Worm (Caenorhabditis elegans) whole organism, L1 larva: ENCODE data around the gene Y56A3A.2.
A peak's percentile ranks its signal among the peaks of the same experiment; 100 is the strongest.

ENCODE experiments used
- C16A3.4 ChIP-seq: fragments of 150-350 bp; optimal IDR thresholded peaks from 2 replicates; lab custom pipeline; 2014; ENCODE audit warnings: missing biosample characterization, missing genetic modification characterization
- F16B12.6 ChIP-seq: fragments of 150-350 bp; optimal IDR thresholded peaks from 2 replicates; lab custom pipeline; 2014; ENCODE audit warnings: missing biosample characterization, missing genetic modification characterization
- Y116A8C.19 ChIP-seq: sonication (generic microtip); optimal IDR thresholded peaks from 2 replicates; lab custom pipeline; 2016; ENCODE audit warnings: missing compliant biosample characterization, missing genetic modification characterization, borderline replicate concordance
- ama-1 ChIP-seq: fragments of 150-350 bp; optimal IDR thresholded peaks from 2 replicates; lab custom pipeline; 2014
- blmp-1 ChIP-seq: fragments of 150-350 bp; optimal IDR thresholded peaks from 2 replicates; lab custom pipeline; 2014; ENCODE audit warnings: missing biosample characterization, missing genetic modification characterization
- ceh-63 ChIP-seq: fragments of 200-800 bp; sonication (Bioruptor generic); optimal IDR thresholded peaks from 2 replicates; lab custom pipeline; 2018; ENCODE audit warnings: mild to moderate bottlenecking, missing genetic modification characterization, missing compliant biosample characterization
- ceh-88 ChIP-seq: fragments of 200-800 bp; sonication (Bioruptor generic); IDR thresholded peaks from 2 replicates; pipeline ENCODE4 v1.3.6; 2022; ENCODE audit warnings: missing genetic modification characterization, missing compliant biosample characterization
- ces-1 ChIP-seq: fragments of 150-350 bp; optimal IDR thresholded peaks from 2 replicates; lab custom pipeline; 2014; ENCODE audit warnings: missing biosample characterization, missing genetic modification reagents, missing genetic modification characterization
- dsc-1 ChIP-seq: sonication (generic microtip); optimal IDR thresholded peaks from 2 replicates; lab custom pipeline; 2016; ENCODE audit warnings: mild to moderate bottlenecking, missing genetic modification characterization, missing compliant biosample characterization
- efl-3 ChIP-seq: fragments of 200-800 bp; sonication (Bioruptor generic); optimal IDR thresholded peaks from 2 replicates; lab custom pipeline; 2018; ENCODE audit warnings: mild to moderate bottlenecking, missing genetic modification characterization, missing compliant biosample characterization
- egl-13 ChIP-seq: sonication (generic microtip); optimal IDR thresholded peaks from 2 replicates; lab custom pipeline; 2016; ENCODE audit warnings: missing genotype, missing genetic modification reagents, missing genetic modification characterization, missing compliant biosample characterization
- ets-5 ChIP-seq: fragments of 200-800 bp; sonication (Bioruptor generic); IDR thresholded peaks from 2 replicates; pipeline ENCODE4 v1.3.6; 2022; ENCODE audit warnings: missing genetic modification characterization, missing compliant biosample characterization
- fkh-10 ChIP-seq: sonication (generic microtip); optimal IDR thresholded peaks from 2 replicates; lab custom pipeline; 2017; ENCODE audit warnings: missing biosample characterization, missing genetic modification reagents, missing genetic modification characterization
- fkh-4 ChIP-seq: sonication (generic microtip); optimal IDR thresholded peaks from 2 replicates; lab custom pipeline; 2016; ENCODE audit warnings: missing compliant biosample characterization, missing genetic modification characterization, borderline replicate concordance
- fkh-8 ChIP-seq: sonication (generic microtip); optimal IDR thresholded peaks from 2 replicates; lab custom pipeline; 2016; ENCODE audit warnings: mild to moderate bottlenecking, missing genetic modification characterization, missing compliant biosample characterization
- hlh-4 ChIP-seq: sonication (generic microtip); optimal IDR thresholded peaks from 2 replicates; lab custom pipeline; 2016; ENCODE audit warnings: mild to moderate bottlenecking, missing genetic modification characterization, missing compliant biosample characterization
- hpl-2 ChIP-seq: fragments of 150-350 bp; optimal IDR thresholded peaks from 2 replicates; lab custom pipeline; 2014; ENCODE audit warnings: missing biosample characterization, missing genetic modification reagents, missing genetic modification characterization
- isw-1 ChIP-seq: fragments of 200-800 bp; sonication (Bioruptor generic); IDR thresholded peaks from 2 replicates; pipeline ENCODE4 v1.3.6; 2022; ENCODE audit warnings: missing genetic modification characterization, missing compliant biosample characterization
- jun-1 ChIP-seq: fragments of 150-350 bp; optimal IDR thresholded peaks from 2 replicates; lab custom pipeline; 2014; ENCODE audit warnings: missing biosample characterization, missing genetic modification reagents, missing genetic modification characterization
- lin-13 ChIP-seq: fragments of 150-350 bp; optimal IDR thresholded peaks from 2 replicates; lab custom pipeline; 2014; ENCODE audit warnings: missing biosample characterization, missing genetic modification reagents, missing genetic modification characterization
- lin-14 ChIP-seq: fragments of 200-800 bp; sonication (Bioruptor generic); optimal IDR thresholded peaks from 2 replicates; lab custom pipeline; 2018; ENCODE audit warnings: mild to moderate bottlenecking, missing genetic modification characterization, moderate library complexity, missing compliant biosample characterization
- lin-15B ChIP-seq: fragments of 150-350 bp; sonication (generic microtip); optimal IDR thresholded peaks from 3 replicates; lab custom pipeline; 2014; ENCODE audit warnings: missing biosample characterization, missing genetic modification characterization
- lin-39 ChIP-seq: fragments of 150-350 bp; optimal IDR thresholded peaks from 2 replicates; lab custom pipeline; 2014; ENCODE audit warnings: missing biosample characterization, missing genetic modification reagents, missing genetic modification characterization
- lsy-2 ChIP-seq, 2 experiments: fragments of 150-350 bp; optimal IDR thresholded peaks; 2 replicates each; lab custom pipeline; 2014; ENCODE audit warnings: missing biosample characterization in 2 of 2, missing genetic modification characterization in 2 of 2
- mep-1 ChIP-seq: fragments of 150-350 bp; optimal IDR thresholded peaks from 2 replicates; lab custom pipeline; 2014; ENCODE audit warnings: missing biosample characterization, missing genetic modification characterization
- nhr-19 ChIP-seq: fragments of 200-800 bp; sonication (Bioruptor generic); conservative IDR thresholded peaks from 2 replicates; pipeline ENCODE4 v1.3.6; 2022; ENCODE audit warnings: missing genetic modification characterization, missing compliant biosample characterization
- nhr-28 ChIP-seq: fragments of 150-350 bp; optimal IDR thresholded peaks from 2 replicates; lab custom pipeline; 2014; ENCODE audit warnings: missing biosample characterization, missing genetic modification characterization
- nhr-47 ChIP-seq: sonication (generic microtip); optimal IDR thresholded peaks from 2 replicates; lab custom pipeline; 2016; ENCODE audit warnings: mild to moderate bottlenecking, missing genetic modification characterization, moderate library complexity, missing compliant biosample characterization
- nhr-76 ChIP-seq: sonication (generic microtip); optimal IDR thresholded peaks from 2 replicates; lab custom pipeline; 2017; ENCODE audit warnings: missing biosample characterization, missing genetic modification characterization
- nhr-77 ChIP-seq: fragments of 150-350 bp; optimal IDR thresholded peaks from 2 replicates; lab custom pipeline; 2014; ENCODE audit warnings: missing biosample characterization, missing genetic modification characterization
- nhr-84 ChIP-seq: sonication (generic microtip); optimal IDR thresholded peaks from 2 replicates; lab custom pipeline; 2017; ENCODE audit warnings: missing biosample characterization, missing genetic modification characterization
- nhr-90 ChIP-seq: sonication (generic microtip); optimal IDR thresholded peaks from 2 replicates; lab custom pipeline; 2016; ENCODE audit warnings: mild to moderate bottlenecking, missing genetic modification characterization, missing compliant biosample characterization; ENCODE audit not compliant: poor library complexity
- pag-3 ChIP-seq: sonication (generic microtip); optimal IDR thresholded peaks from 2 replicates; lab custom pipeline; 2017; ENCODE audit warnings: missing genetic modification characterization, mild to moderate bottlenecking, missing compliant biosample characterization, antibody characterized with exemption, borderline replicate concordance; ENCODE audit not compliant: insufficient read depth
- snpc-4 ChIP-seq: fragments of 150-350 bp; optimal IDR thresholded peaks from 2 replicates; lab custom pipeline; 2014; ENCODE audit warnings: missing biosample characterization, missing genetic modification characterization
- snu-23 ChIP-seq: sonication (generic microtip); optimal IDR thresholded peaks from 2 replicates; lab custom pipeline; 2016; ENCODE audit warnings: missing genetic modification characterization, missing compliant biosample characterization
- unc-30 ChIP-seq: sonication (generic microtip); optimal IDR thresholded peaks from 2 replicates; lab custom pipeline; 2017; ENCODE audit warnings: missing biosample characterization, missing genetic modification characterization
- unc-62 ChIP-seq: fragments of 150-350 bp; optimal IDR thresholded peaks from 2 replicates; lab custom pipeline; 2014; ENCODE audit warnings: missing biosample characterization, missing genetic modification reagents, missing genetic modification characterization
- unc-98 ChIP-seq: fragments of 200-800 bp; sonication (Bioruptor generic); IDR thresholded peaks from 2 replicates; pipeline ENCODE4 v1.3.6; 2022; ENCODE audit warnings: missing genetic modification characterization, missing compliant biosample characterization
- xbp-1 ChIP-seq: sonication (generic microtip); optimal IDR thresholded peaks from 2 replicates; lab custom pipeline; 2016; ENCODE audit warnings: missing genetic modification characterization, missing compliant biosample characterization
- zag-1 ChIP-seq: fragments of 150-350 bp; optimal IDR thresholded peaks from 2 replicates; lab custom pipeline; 2014; ENCODE audit warnings: missing biosample characterization, missing genetic modification characterization
- zip-4 ChIP-seq: fragments of 200-800 bp; sonication (Bioruptor generic); optimal IDR thresholded peaks from 2 replicates; lab custom pipeline; 2018; ENCODE audit warnings: mild to moderate bottlenecking, missing genetic modification characterization, moderate library complexity, missing compliant biosample characterization

Gene Y56A3A.2

ce11 chrIII:11870009-11870408, 8.0 kb upstream of the Y56A3A.2 start (continued):
- peak; percentile 94 for TF ChIP-seq mep-1
- no peak for TF ChIP-seq ets-5 (GFP tag; lab: Robert Waterston, UW)
- no peak for TF ChIP-seq efl-3 (GFP tag; lab: Kevin White, UChicago)
- TF ChIP-seq zip-4 (GFP tag; lab: Kevin White, UChicago): no peak
- TF ChIP-seq nhr-77 (tag; lab: Kevin White, UChicago): peak; percentile 79
- peak; percentile 80 for TF ChIP-seq nhr-19 (GFP tag; lab: Robert Waterston, UW)
- TF ChIP-seq C16A3.4 (tag; lab: Kevin White, UChicago): peak; percentile 81
- TF ChIP-seq ces-1: no peak
- peak; percentile 90 for TF ChIP-seq nhr-47 (tag; lab: Kevin White, UChicago)
- peak; percentile 81 for TF ChIP-seq unc-98 (GFP tag; lab: Robert Waterston, UW)
- TF ChIP-seq F16B12.6: peak; percentile 70
- TF ChIP-seq fkh-10 (GFP tag; lab: Kevin White, UChicago): peak; percentile 49
- peak; percentile 98 for TF ChIP-seq lin-14 (GFP tag; lab: Kevin White, UChicago)
- peak; percentile 87 for TF ChIP-seq lin-15B
- TF ChIP-seq snpc-4 (tag; lab: Kevin White, UChicago): peak; percentile 92
- TF ChIP-seq ceh-63 (GFP tag; lab: Kevin White, UChicago): no peak
- TF ChIP-seq lin-13 (GFP tag; lab: Kevin White, UChicago): peak; percentile 88
- TF ChIP-seq nhr-28: no peak
- TF ChIP-seq fkh-8: peak; percentile 94
- TF ChIP-seq ama-1: peak; percentile 39
- TF ChIP-seq xbp-1 (tag; lab: Kevin White, UChicago): peak; percentile 87
- peak; percentile 89 for TF ChIP-seq nhr-90 (tag; lab: Kevin White, UChicago)
- TF ChIP-seq fkh-4 (tag; lab: Kevin White, UChicago): peak; percentile 89
- TF ChIP-seq zag-1: peak; percentile 14
- peak; percentile 86 to 92 for TF ChIP-seq lsy-2 (tag; optimal IDR thresholded peaks at IDR 0.05; lab: Kevin White, UChicago)
- TF ChIP-seq nhr-84 (tag; lab: Kevin White, UChicago): no peak
- no peak for TF ChIP-seq hlh-4
- TF ChIP-seq hpl-2 (GFP tag; lab: Kevin White, UChicago): peak; percentile 27
- TF ChIP-seq snu-23: peak; percentile 91
- TF ChIP-seq egl-13 (tag; lab: Kevin White, UChicago): peak; percentile 64
- peak; percentile 63 for TF ChIP-seq blmp-1 (tag; lab: Kevin White, UChicago)
- no peak for TF ChIP-seq unc-30

ce11 chrIII:11869231-11869912, 7.3 kb upstream of the Y56A3A.2 start, which contains the start of gene taf-12:
TSS of gene taf-12 (minus strand) at chrIII:11869281.
- TF ChIP-seq Y116A8C.19 (tag; lab: Kevin White, UChicago) (no peak), jun-1 (tag; lab: Kevin White, UChicago) (no peak), nhr-90 (tag; lab: Kevin White, UChicago) (no peak), nhr-76 (tag; lab: Kevin White, UChicago) (no peak), unc-62 (GFP tag; lab: Kevin White, UChicago) (no peak), unc-30 (no peak)
- TF ChIP-seq, all 84 proteins: peak for 0

- no peak for TF ChIP-seq fkh-10 (GFP tag; lab: Kevin White, UChicago)
- TF ChIP-seq lin-15B: no peak
- no peak for TF ChIP-seq isw-1
- TF ChIP-seq dsc-1 (tag; lab: Kevin White, UChicago): no peak
- no peak for TF ChIP-seq lin-39
- TF ChIP-seq pag-3 (tag; lab: Kevin White, UChicago): no peak
- no peak for TF ChIP-seq ceh-88 (GFP tag; lab: Robert Waterston, UW)
- TF ChIP-seq snu-23: no peak
Measured at ce11 chrIII:11866127-11866526, 4.1 kb upstream of the Y56A3A.2 start.
